Fruit fly (Drosophila melanogaster) whole organism, embryonic: Measurements from ENCODE around the gene lqfR.

ENCODE experiments used
- B-H2 ChIP-seq: fragments of 200-800 bp; sonication (Bioruptor generic); optimal IDR thresholded peaks from 2 replicates; lab custom pipeline; 2018; ENCODE audit warnings: missing biosample characterization, mild to moderate bottlenecking, missing genetic modification characterization
- CG10462 ChIP-seq: fragments of 200-800 bp; sonication (Bioruptor generic); optimal IDR thresholded peaks from 2 replicates; lab custom pipeline; 2016; ENCODE audit warnings: missing biosample characterization, missing genetic modification characterization
- CG11504 ChIP-seq: fragments of 200-800 bp; sonication (Bioruptor generic); optimal IDR thresholded peaks from 3 replicates; lab custom pipeline; 2019; ENCODE audit warnings: missing biosample characterization, mild to moderate bottlenecking, missing genetic modification characterization, moderate library complexity
- CG12236 ChIP-seq: fragments of 200-800 bp; sonication (Bioruptor generic); optimal IDR thresholded peaks from 2 replicates; lab custom pipeline; 2016; ENCODE audit warnings: missing biosample characterization, missing genetic modification characterization
- CG14441 ChIP-seq: fragments of 200-800 bp; sonication (Bioruptor generic); IDR thresholded peaks from 2 replicates; pipeline ENCODE4 v1.3.6; 2022; ENCODE audit warnings: missing biosample characterization, missing genetic modification characterization
- CG14667 ChIP-seq: fragments of 200-800 bp; sonication (Bioruptor generic); IDR thresholded peaks from 2 replicates; pipeline ENCODE4 v1.3.6; 2022; ENCODE audit warnings: missing biosample characterization, missing genetic modification characterization
- CG14965 ChIP-seq: fragments of 200-800 bp; sonication (Bioruptor generic); optimal IDR thresholded peaks from 2 replicates; lab custom pipeline; 2016; ENCODE audit warnings: missing biosample characterization, missing genetic modification characterization, borderline replicate concordance
- CG17186 ChIP-seq: fragments of 200-800 bp; sonication (Bioruptor generic); optimal IDR thresholded peaks from 3 replicates; lab custom pipeline; 2017; ENCODE audit warnings: missing biosample characterization, missing genetic modification reagents, missing genetic modification characterization
- CG2678 ChIP-seq: fragments of 200-800 bp; sonication (Bioruptor generic); optimal IDR thresholded peaks from 3 replicates; lab custom pipeline; 2019; ENCODE audit warnings: missing biosample characterization, mild to moderate bottlenecking, missing genetic modification characterization, moderate library complexity
- CG30431 ChIP-seq: fragments of 200-800 bp; sonication (Bioruptor generic); optimal IDR thresholded peaks from 2 replicates; lab custom pipeline; 2017; ENCODE audit warnings: missing biosample characterization, missing genetic modification characterization
- CG31388 ChIP-seq: fragments of 200-800 bp; sonication (Bioruptor generic); optimal IDR thresholded peaks from 2 replicates; lab custom pipeline; 2016; ENCODE audit warnings: missing biosample characterization, missing genetic modification characterization
- CG32772 ChIP-seq: fragments of 200-800 bp; sonication (Bioruptor generic); IDR thresholded peaks from 2 replicates; pipeline ENCODE4 v1.3.6; 2022; ENCODE audit warnings: missing biosample characterization, missing genetic modification characterization
- CG33557 ChIP-seq: fragments of 200-800 bp; sonication (Bioruptor generic); optimal IDR thresholded peaks from 2 replicates; lab custom pipeline; 2019; ENCODE audit warnings: missing biosample characterization, mild to moderate bottlenecking, missing genetic modification characterization, moderate library complexity
- CG34376 ChIP-seq: fragments of 200-800 bp; sonication (Bioruptor generic); optimal IDR thresholded peaks from 2 replicates; lab custom pipeline; 2018; ENCODE audit warnings: missing biosample characterization, mild to moderate bottlenecking, missing genetic modification characterization
- CG7987 ChIP-seq: fragments of 200-800 bp; sonication (Bioruptor generic); optimal IDR thresholded peaks from 2 replicates; lab custom pipeline; 2018; ENCODE audit warnings: missing biosample characterization, mild to moderate bottlenecking, missing genetic modification characterization, moderate library complexity
- CG8290 ChIP-seq, 3 experiments: fragments of 200-800 bp; sonication (Bioruptor generic); optimal IDR thresholded peaks; 2 replicates each; lab custom pipeline; 2016 to 2019; ENCODE audit warnings: missing biosample characterization in 3 of 3, missing genetic modification characterization in 3 of 3, mild to moderate bottlenecking in 2 of 3, moderate library complexity in 1 of 3
- CG9215 ChIP-seq: fragments of 200-800 bp; sonication (Bioruptor generic); IDR thresholded peaks from 2 replicates; pipeline ENCODE4 v1.3.6; 2022; ENCODE audit warnings: missing biosample characterization, missing genetic modification characterization
- CG9609 ChIP-seq: fragments of 200-800 bp; sonication (Bioruptor generic); optimal IDR thresholded peaks from 3 replicates; lab custom pipeline; 2016; ENCODE audit warnings: missing biosample characterization, missing genetic modification characterization
- CG9876 ChIP-seq: fragments of 200-800 bp; sonication (Bioruptor generic); optimal IDR thresholded peaks from 2 replicates; lab custom pipeline; 2016; ENCODE audit warnings: missing biosample characterization, missing genetic modification characterization
- CTCF ChIP-seq: fragments of 200-800 bp; sonication (Bioruptor generic); optimal IDR thresholded peaks from 2 replicates; lab custom pipeline; 2017; ENCODE audit warnings: missing biosample characterization, mild to moderate bottlenecking, missing genetic modification characterization, moderate library complexity
- Drgx ChIP-seq: fragments of 200-800 bp; sonication (Bioruptor generic); IDR thresholded peaks from 2 replicates; pipeline ENCODE4 v1.3.6; 2022; ENCODE audit warnings: missing biosample characterization, missing genetic modification characterization
- GATAe ChIP-seq: fragments of 200-800 bp; sonication (Bioruptor generic); conservative IDR thresholded peaks from 2 replicates; pipeline ENCODE4 v1.3.6; 2022; ENCODE audit warnings: missing biosample characterization, missing genetic modification characterization
- Hey ChIP-seq: fragments of 200-800 bp; sonication (Bioruptor generic); optimal IDR thresholded peaks from 3 replicates; lab custom pipeline; 2018; ENCODE audit warnings: missing biosample characterization, mild to moderate bottlenecking, missing genetic modification characterization
- Hmr ChIP-seq: fragments of 200-800 bp; sonication (Bioruptor generic); optimal IDR thresholded peaks from 3 replicates; lab custom pipeline; 2017; ENCODE audit warnings: mild to moderate bottlenecking, missing biosample characterization, missing genetic modification reagents, missing genetic modification characterization
- Lim3 ChIP-seq: fragments of 200-800 bp; sonication (Bioruptor generic); IDR thresholded peaks from 2 replicates; pipeline ENCODE4 v1.3.6; 2022; ENCODE audit warnings: missing biosample characterization, missing genetic modification characterization
- Nf-YB ChIP-seq: fragments of 200-800 bp; sonication (Bioruptor generic); optimal IDR thresholded peaks from 3 replicates; lab custom pipeline; 2019; ENCODE audit warnings: missing biosample characterization, mild to moderate bottlenecking, missing genetic modification characterization, moderate library complexity
- Optix ChIP-seq: fragments of 200-800 bp; sonication (Bioruptor generic); IDR thresholded peaks from 3 replicates; pipeline ENCODE4 v1.3.6; 2022; ENCODE audit warnings: missing biosample characterization, missing genetic modification characterization
- Taf1 ChIP-seq: fragments of 200-800 bp; sonication (Bioruptor generic); IDR thresholded peaks from 2 replicates; pipeline ENCODE4 v1.3.6; 2022; ENCODE audit warnings: missing biosample characterization, missing genetic modification characterization
- Tbp ChIP-seq: fragments of >200 bp; optimal IDR thresholded peaks from 2 replicates; lab custom pipeline; 2018; ENCODE audit warnings: missing biosample characterization, missing genetic modification characterization
- Xbp1 ChIP-seq: fragments of 200-800 bp; sonication (Bioruptor generic); optimal IDR thresholded peaks from 3 replicates; lab custom pipeline; 2016; ENCODE audit warnings: missing biosample characterization, mild to moderate bottlenecking, missing genetic modification characterization
- Xrp1 ChIP-seq: fragments of 200-800 bp; sonication (Bioruptor generic); IDR thresholded peaks from 2 replicates; pipeline ENCODE4 v1.3.6; 2022; ENCODE audit warnings: missing biosample characterization, missing genetic modification characterization
- al ChIP-seq: fragments of 200-800 bp; sonication (Bioruptor generic); IDR thresholded peaks from 2 replicates; pipeline ENCODE4 v1.3.6; 2022; ENCODE audit warnings: missing biosample characterization, missing genetic modification characterization
- az2 ChIP-seq: fragments of 200-800 bp; sonication (Bioruptor generic); optimal IDR thresholded peaks from 3 replicates; lab custom pipeline; 2016; ENCODE audit warnings: missing biosample characterization, missing genetic modification characterization
- bbx ChIP-seq: fragments of 200-800 bp; sonication (Bioruptor generic); IDR thresholded peaks from 2 replicates; pipeline ENCODE4 v1.3.6; 2022; ENCODE audit warnings: missing biosample characterization, missing genetic modification characterization; ENCODE audit not compliant: partially characterized antibody
- cato ChIP-seq: fragments of 200-800 bp; sonication (Bioruptor generic); optimal IDR thresholded peaks from 2 replicates; lab custom pipeline; 2016; ENCODE audit warnings: missing biosample characterization, missing genetic modification characterization, borderline replicate concordance
- ewg ChIP-seq: fragments of 200-800 bp; sonication (Bioruptor generic); optimal IDR thresholded peaks from 3 replicates; lab custom pipeline; 2017; ENCODE audit warnings: mild to moderate bottlenecking, missing biosample characterization, missing genetic modification reagents, missing genetic modification characterization
- fd3F ChIP-seq: fragments of 200-800 bp; sonication (Bioruptor generic); optimal IDR thresholded peaks from 2 replicates; lab custom pipeline; 2018; ENCODE audit warnings: missing biosample characterization, mild to moderate bottlenecking, missing genetic modification characterization, moderate library complexity
- gcm ChIP-seq: fragments of 200-800 bp; sonication (Bioruptor generic); optimal IDR thresholded peaks from 2 replicates; lab custom pipeline; 2019; ENCODE audit warnings: missing biosample characterization, mild to moderate bottlenecking, missing genetic modification characterization, moderate library complexity
- gem ChIP-seq: fragments of 200-800 bp; sonication (Bioruptor generic); optimal IDR thresholded peaks from 2 replicates; lab custom pipeline; 2019; ENCODE audit warnings: missing biosample characterization, mild to moderate bottlenecking, missing genetic modification characterization, moderate library complexity
- gt ChIP-seq: fragments of 200-800 bp; sonication (Bioruptor generic); IDR thresholded peaks from 2 replicates; pipeline ENCODE4 v1.3.6; 2022; ENCODE audit warnings: missing biosample characterization, missing genetic modification characterization
- kay ChIP-seq: fragments of 200-800 bp; sonication (Bioruptor generic); optimal IDR thresholded peaks from 2 replicates; lab custom pipeline; 2016; ENCODE audit warnings: missing biosample characterization, missing genetic modification characterization
- mam ChIP-seq: fragments of 200-800 bp; sonication (Bioruptor generic); optimal IDR thresholded peaks from 3 replicates; lab custom pipeline; 2016; ENCODE audit warnings: missing biosample characterization, missing genetic modification characterization
- mirr ChIP-seq: fragments of 200-800 bp; sonication (Bioruptor generic); optimal IDR thresholded peaks from 3 replicates; lab custom pipeline; 2018; ENCODE audit warnings: missing biosample characterization, mild to moderate bottlenecking, missing genetic modification characterization
- odd ChIP-seq: fragments of 200-800 bp; sonication (Bioruptor generic); optimal IDR thresholded peaks from 2 replicates; lab custom pipeline; 2017; ENCODE audit warnings: missing biosample characterization, mild to moderate bottlenecking, missing genetic modification characterization
- org-1 ChIP-seq: fragments of 200-800 bp; sonication (Bioruptor generic); optimal IDR thresholded peaks from 2 replicates; lab custom pipeline; 2017; ENCODE audit warnings: missing biosample characterization, missing genetic modification characterization
- p53 ChIP-seq: fragments of 200-800 bp; sonication (Bioruptor generic); optimal IDR thresholded peaks from 2 replicates; lab custom pipeline; 2016; ENCODE audit warnings: missing biosample characterization, missing genetic modification characterization
- psq ChIP-seq: fragments of 200-800 bp; sonication (Bioruptor generic); optimal IDR thresholded peaks from 2 replicates; lab custom pipeline; 2017; ENCODE audit warnings: missing biosample characterization, missing genetic modification characterization
- sens-2 ChIP-seq: fragments of 200-800 bp; sonication (Bioruptor generic); IDR thresholded peaks from 2 replicates; pipeline ENCODE4 v1.3.6; 2022; ENCODE audit warnings: missing biosample characterization, missing genetic modification characterization
- sna ChIP-seq: fragments of 200-800 bp; sonication (Bioruptor generic); IDR thresholded peaks from 2 replicates; pipeline ENCODE4 v1.3.6; 2022; ENCODE audit warnings: missing biosample characterization, missing genetic modification characterization; ENCODE audit not compliant: partially characterized antibody
- sug ChIP-seq: fragments of 200-800 bp; optimal IDR thresholded peaks from 2 replicates; lab custom pipeline; 2019; ENCODE audit warnings: missing biosample characterization, mild to moderate bottlenecking, missing genetic modification characterization, moderate library complexity
- tio ChIP-seq: fragments of 200-800 bp; sonication (Bioruptor generic); optimal IDR thresholded peaks from 2 replicates; lab custom pipeline; 2017; ENCODE audit warnings: missing biosample characterization, missing genetic modification characterization, inconsistent platforms

lqfR gene

dm6 chr3R:22447874-22448254 lies 36.8 kb downstream of the lqfR start, which contains the start of gene CG34376 (continued):
- peak; percentile 85 for TF ChIP-seq mirr
- TF ChIP-seq org-1 (GFP tag; lab: Kevin White, UChicago), result no peak
- TF ChIP-seq odd (GFP tag; lab: Kevin White, UChicago), result peak; percentile 29
- TF ChIP-seq Lim3 (GFP tag; lab: Robert Waterston, UW), result no peak; the same call in 1 of the 2 replicates
- peak; percentile 29 for TF ChIP-seq CTCF (GFP tag; lab: Kevin White, UChicago)
- TF ChIP-seq Taf1 (GFP tag; lab: Robert Waterston, UW), result no peak
- TF ChIP-seq sna (GFP tag; lab: Robert Waterston, UW), result peak; percentile 41; the same call in 1 of the 2 replicates
- peak; percentile 24; the same call in 1 of the 2 replicates for TF ChIP-seq CG32772 (GFP tag; lab: Robert Waterston, UW)
- TF ChIP-seq sug (tag; lab: Kevin White, UChicago), result peak; percentile 61
- peak; percentile 16 for TF ChIP-seq Xbp1
- peak; percentile 49 for TF ChIP-seq CG7987
- no peak for TF ChIP-seq CG9609
- no peak for TF ChIP-seq CG10462 (GFP tag; lab: Kevin White, UChicago)
- peak; percentile 23 for TF ChIP-seq CG9876
- peak; percentile 27 for TF ChIP-seq Xrp1 (GFP tag; lab: Robert Waterston, UW)
- no peak for TF ChIP-seq CG12236 (GFP tag; lab: Kevin White, UChicago)
- TF ChIP-seq Nf-YB, result no peak
- peak; percentile 44 for TF ChIP-seq Hmr (GFP tag; lab: Kevin White, UChicago)
- no peak for TF ChIP-seq CG33557 (GFP tag; lab: Kevin White, UChicago)
- peak; percentile 48 for TF ChIP-seq ewg
- no peak for TF ChIP-seq p53 (GFP tag; lab: Kevin White, UChicago)
- TF ChIP-seq fd3F, result no peak
- no peak for TF ChIP-seq gcm (GFP tag; lab: Kevin White, UChicago)
- TF ChIP-seq gt (GFP tag; lab: Robert Waterston, UW), result no peak
- no peak for TF ChIP-seq tio (GFP tag; lab: Kevin White, UChicago)
- TF ChIP-seq cato, result no peak
- TF ChIP-seq CG9215 (GFP tag; lab: Robert Waterston, UW), result 0 out of 2 replicates have a peak, but pooled peaks have one; percentile 5
- peak; percentile 93 for TF ChIP-seq GATAe (GFP tag; lab: Robert Waterston, UW)
- peak; percentile 38 for TF ChIP-seq CG2678
- TF ChIP-seq kay (GFP tag; lab: Kevin White, UChicago), result no peak
- TF ChIP-seq gem (tag; lab: Kevin White, UChicago), result peak; percentile 55
- no peak for TF ChIP-seq CG11504 (tag; lab: Kevin White, UChicago)
- peak; percentile 28 for TF ChIP-seq B-H2
- no peak for TF ChIP-seq CG14965
- no peak for TF ChIP-seq Tbp (GFP tag; lab: Kevin White, UChicago)
- no peak; the same call in 1 of the 2 replicates for TF ChIP-seq al
- TF ChIP-seq psq (GFP tag; lab: Kevin White, UChicago), result peak; percentile 85
- no peak for TF ChIP-seq CG14667 (GFP tag; lab: Robert Waterston, UW)
- TF ChIP-seq CG34376 (GFP tag; lab: Kevin White, UChicago), result peak; percentile 99
- TF ChIP-seq CG14441 (GFP tag; lab: Robert Waterston, UW), result peak; percentile 69; the same call in 1 of the 2 replicates
- no peak for TF ChIP-seq CG31388 (GFP tag; lab: Kevin White, UChicago)
- peak; percentile 62 for TF ChIP-seq CG17186 (GFP tag; lab: Kevin White, UChicago)
- TF ChIP-seq Hey (tag; lab: Kevin White, UChicago), result no peak
- peak; percentile 8 for TF ChIP-seq CG30431 (GFP tag; lab: Kevin White, UChicago)
- TF ChIP-seq sens-2 (GFP tag; lab: Robert Waterston, UW), result peak; percentile 88
- peak; percentile 5 for TF ChIP-seq az2 (GFP tag; lab: Kevin White, UChicago)
- peak; percentile 37 for TF ChIP-seq Drgx (GFP tag; lab: Robert Waterston, UW)
- no peak for TF ChIP-seq Optix (GFP tag; lab: Robert Waterston, UW)
- TF ChIP-seq mam (GFP tag; lab: Kevin White, UChicago), result peak; percentile 10
- TF ChIP-seq bbx (GFP tag; lab: Robert Waterston, UW), result peak; percentile 18; the same call in 1 of the 2 replicates
- TF ChIP-seq CG8290 (GFP tag; optimal IDR thresholded peaks at IDR 0.05; lab: Kevin White, UChicago), result no peak
- peak in 1 of 2 experiments; percentile 69 for TF ChIP-seq CG8290 (tag; optimal IDR thresholded peaks at IDR 0.05; lab: Kevin White, UChicago)
